Fruit fly (Drosophila melanogaster): Measurements from ENCODE around the gene Zw10.

The Zw10 gene

DNA sequence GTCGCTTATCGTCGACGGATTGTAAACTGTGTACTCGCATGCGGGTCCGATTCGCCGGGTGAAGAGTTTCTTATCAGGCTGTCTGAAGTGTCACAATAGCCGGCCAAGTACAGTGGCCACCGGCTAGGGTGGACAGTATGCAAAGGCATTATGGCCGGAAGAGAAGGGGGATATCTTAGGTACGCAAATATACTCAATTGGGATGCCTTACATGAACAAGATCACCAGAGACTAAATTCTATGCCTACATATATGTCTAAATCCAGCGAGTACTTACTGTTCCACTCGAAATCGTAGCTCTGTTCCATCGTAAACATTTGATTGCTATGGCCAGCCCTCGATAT lies 10.3 kb upstream of the Zw10 start (continued):
- TF ChIP-seq CG12219 (GFP tag; optimal IDR thresholded peaks at IDR 0.05) (peak; percentile 92), Gug (GFP tag; IDR thresholded peaks at IDR 0.05) (peak; percentile 96), amos (GFP tag; IDR thresholded peaks at IDR 0.05; ENCODE audit: partially characterized antibody) (no peak), sc (optimal IDR thresholded peaks at IDR 0.05) (no peak), sc (GFP tag; optimal IDR thresholded peaks at IDR 0.05) (peak; percentile 61), cad (GFP tag; optimal IDR thresholded peaks at IDR 0.05) (no peak), Gsc (GFP tag; IDR thresholded peaks at IDR 0.05) (peak; percentile 85), gro (GFP tag; optimal IDR thresholded peaks at IDR 0.05) (peak; percentile 92), CG16779 (GFP tag; IDR thresholded peaks at IDR 0.05) (peak; percentile 94), CG43689 (GFP tag; IDR thresholded peaks at IDR 0.05) (peak; percentile 81), CG3281 (GFP tag; optimal IDR thresholded peaks at IDR 0.05) (peak; percentile 92), gsb-n (tag; optimal IDR thresholded peaks at IDR 0.05) (peak; percentile 29), gcm2 (GFP tag; optimal IDR thresholded peaks at IDR 0.05) (peak; percentile 69), hth (optimal IDR thresholded peaks at IDR 0.05) (no peak), emc (GFP tag; optimal IDR thresholded peaks at IDR 0.05) (peak; percentile 92), bcd (GFP tag; optimal IDR thresholded peaks at IDR 0.05) (peak; percentile 92), sisA (GFP tag; IDR thresholded peaks at IDR 0.05) (peak; percentile 95), disco-r (GFP tag; optimal IDR thresholded peaks at IDR 0.05) (peak; percentile 64), Usf (GFP tag; optimal IDR thresholded peaks at IDR 0.05) (peak; percentile 82), CG2712 (tag; optimal IDR thresholded peaks at IDR 0.05) (peak; percentile 82), pum (GFP tag; optimal IDR thresholded peaks at IDR 0.05) (peak; percentile 90), dpn (GFP tag; optimal IDR thresholded peaks at IDR 0.05) (peak; percentile 95), CG31224 (GFP tag; IDR thresholded peaks at IDR 0.05) (peak; percentile 91), CG12769 (tag; optimal IDR thresholded peaks at IDR 0.05) (peak; percentile 99), CG3838 (GFP tag; optimal IDR thresholded peaks at IDR 0.05) (peak; percentile 59), zen (tag; optimal IDR thresholded peaks at IDR 0.05) (peak; percentile 56), D19B (GFP tag; optimal IDR thresholded peaks at IDR 0.05) (peak; percentile 85), Chrac-16 (GFP tag; optimal IDR thresholded peaks at IDR 0.05) (peak; percentile 87), Oli (tag; optimal IDR thresholded peaks at IDR 0.05) (peak; percentile 90), tgo (GFP tag; IDR thresholded peaks at IDR 0.05) (peak; percentile 94), CG5245 (GFP tag; optimal IDR thresholded peaks at IDR 0.05) (peak; percentile 92), Bgb (GFP tag; IDR thresholded peaks at IDR 0.05; ENCODE audit: partially characterized antibody) (no peak), sob (GFP tag; IDR thresholded peaks at IDR 0.05) (peak; percentile 97), btn (GFP tag; optimal IDR thresholded peaks at IDR 0.05) (peak; percentile 78), pros (GFP tag; optimal IDR thresholded peaks at IDR 0.05) (no peak), CG2875 (GFP tag; optimal IDR thresholded peaks at IDR 0.05) (peak; percentile 62), Max (GFP tag; optimal IDR thresholded peaks at IDR 0.05) (peak; percentile 81), TFAM (GFP tag; optimal IDR thresholded peaks at IDR 0.05) (no peak), CG7839 (tag; optimal IDR thresholded peaks at IDR 0.05) (peak; percentile 95), CG2202 (tag; optimal IDR thresholded peaks at IDR 0.05) (no peak), peb (GFP tag; IDR thresholded peaks at IDR 0.05) (peak; percentile 84), zf30C (GFP tag; optimal IDR thresholded peaks at IDR 0.05) (no peak), CG14860 (GFP tag; IDR thresholded peaks at IDR 0.05; ENCODE audit: partially characterized antibody) (no peak), CG12155 (GFP tag; optimal IDR thresholded peaks at IDR 0.05) (peak; percentile 90), Hsf (GFP tag; optimal IDR thresholded peaks at IDR 0.05) (peak; percentile 88), CG11247 (GFP tag; IDR thresholded peaks at IDR 0.05) (peak; percentile 95), CG12744 (GFP tag; optimal IDR thresholded peaks at IDR 0.05) (peak; percentile 77), CG10979 (tag; optimal IDR thresholded peaks at IDR 0.05) (peak; percentile 77), CG13424 (tag; optimal IDR thresholded peaks at IDR 0.05) (peak; percentile 86), Aef1 (GFP tag; IDR thresholded peaks at IDR 0.05) (peak; percentile 95), MTF-1 (GFP tag; optimal IDR thresholded peaks at IDR 0.05; ENCODE audit: borderline replicate concordance) (peak; percentile 74), danr (GFP tag; IDR thresholded peaks at IDR 0.05) (peak; percentile 86)
